Worm (Caenorhabditis elegans): ENCODE data around the gene nspg-7.2.

DNA sequence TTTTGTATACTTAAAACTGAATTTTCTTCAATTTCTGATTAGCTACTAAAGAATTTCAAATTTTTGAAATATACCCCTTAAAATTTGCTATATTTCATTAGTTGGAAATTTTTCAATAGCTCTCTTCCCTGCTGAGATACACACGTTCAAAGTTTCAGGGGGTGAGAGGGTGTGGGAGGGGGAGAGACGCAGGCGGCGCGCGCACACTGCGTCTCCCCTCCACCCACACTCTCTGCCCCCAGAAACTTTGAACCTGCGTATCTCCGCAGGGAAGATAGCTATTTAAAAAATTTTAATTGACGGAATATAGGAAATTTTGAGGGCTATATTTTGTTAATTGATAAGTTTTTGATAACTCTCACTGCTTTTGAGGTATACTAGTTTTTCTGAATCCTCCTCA, 35.5 kb downstream of the nspg-7.2 start:
- no peak for TF ChIP-seq ttx-3 (tag; optimal IDR thresholded peaks at IDR 0.05)
- no peak for TF ChIP-seq hlh-6 (tag; optimal IDR thresholded peaks at IDR 0.05)
- no peak for TF ChIP-seq fkh-10 (GFP tag; optimal IDR thresholded peaks at IDR 0.05)
- no peak for TF ChIP-seq gmeb-2 (tag; optimal IDR thresholded peaks at IDR 0.05)
- no peak for TF ChIP-seq ets-4 (tag; optimal IDR thresholded peaks at IDR 0.05)
- no peak for TF ChIP-seq eyg-1 (tag; optimal IDR thresholded peaks at IDR 0.05)
- TF ChIP-seq lin-11 (tag; optimal IDR thresholded peaks at IDR 0.05), result no peak
- TF ChIP-seq hlh-30 (tag; optimal IDR thresholded peaks at IDR 0.05; ENCODE audit: insufficient read depth), result no peak
- no peak for TF ChIP-seq pqm-1 (tag; optimal IDR thresholded peaks at IDR 0.05)
- TF ChIP-seq ceh-31 (tag; optimal IDR thresholded peaks at IDR 0.05), result no peak
- TF ChIP-seq unc-86 (tag; optimal IDR thresholded peaks at IDR 0.05), result no peak
- TF ChIP-seq ceh-6 (GFP tag; optimal IDR thresholded peaks at IDR 0.05), result no peak
- no peak for TF ChIP-seq tbx-2 (tag; optimal IDR thresholded peaks at IDR 0.05)
- no peak for TF ChIP-seq ceh-2 (tag; optimal IDR thresholded peaks at IDR 0.05)
